Fruit fly (Drosophila melanogaster) whole organism, adult: ENCODE results near the gene CG18231.

Source experiments
- CG12768 ChIP-seq: fragments of 200-800 bp; sonication (Bioruptor generic); optimal IDR thresholded peaks from 2 replicates; lab custom pipeline; 2017; ENCODE audit warnings: missing biosample characterization, missing genetic modification characterization, mild to moderate bottlenecking, moderate library complexity, missing genetic modification reagents
- CG14711 ChIP-seq: fragments of 200-800 bp; sonication (Bioruptor generic); optimal IDR thresholded peaks from 2 replicates; lab custom pipeline; 2018; ENCODE audit warnings: missing biosample characterization, mild to moderate bottlenecking, missing genetic modification characterization, moderate library complexity
- CG1620 ChIP-seq: fragments of 200-800 bp; sonication (Bioruptor generic); optimal IDR thresholded peaks from 2 replicates; lab custom pipeline; 2016; ENCODE audit warnings: missing biosample characterization, missing genetic modification characterization
- CG33017 ChIP-seq: fragments of 200-800 bp; sonication (Bioruptor generic); optimal IDR thresholded peaks from 2 replicates; lab custom pipeline; 2018; ENCODE audit warnings: missing biosample characterization, mild to moderate bottlenecking, missing genetic modification characterization, moderate library complexity
- CG5204 ChIP-seq: fragments of 200-800 bp; sonication (Bioruptor generic); optimal IDR thresholded peaks from 2 replicates; lab custom pipeline; 2016; ENCODE audit warnings: missing biosample characterization, missing genetic modification characterization
- CG7045 ChIP-seq: fragments of 200-800 bp; sonication (Bioruptor generic); optimal IDR thresholded peaks from 2 replicates; lab custom pipeline; 2017; ENCODE audit warnings: missing biosample characterization, mild to moderate bottlenecking, missing genetic modification characterization
- Clk ChIP-seq: fragments of 200-800 bp; sonication (Bioruptor generic); optimal IDR thresholded peaks from 2 replicates; lab custom pipeline; 2017; ENCODE audit warnings: missing biosample characterization, missing genetic modification characterization
- Crg-1 ChIP-seq: fragments of 200-800 bp; sonication (Bioruptor generic); optimal IDR thresholded peaks from 2 replicates; lab custom pipeline; 2016; ENCODE audit warnings: missing biosample characterization, missing genetic modification characterization
- Mnt ChIP-seq: fragments of 200-800 bp; sonication (Bioruptor generic); optimal IDR thresholded peaks from 2 replicates; lab custom pipeline; 2016; ENCODE audit warnings: missing biosample characterization, mild to moderate bottlenecking, missing genetic modification characterization
- bab1 ChIP-seq: fragments of 200-800 bp; sonication (Bioruptor generic); optimal IDR thresholded peaks from 3 replicates; lab custom pipeline; 2019; ENCODE audit warnings: missing biosample characterization, mild to moderate bottlenecking, missing genetic modification characterization, moderate library complexity
- pad ChIP-seq: fragments of 200-800 bp; sonication (Bioruptor generic); optimal IDR thresholded peaks from 3 replicates; lab custom pipeline; 2017; ENCODE audit warnings: missing biosample characterization, missing genetic modification characterization, mild to moderate bottlenecking, moderate library complexity, missing genetic modification reagents

dm6 chr3L:18617893-18618577, 10.8 kb downstream of the CG18231 start, which contains the start of the genes CG13380 and CG4174:
- TF ChIP-seq pad (GFP tag; lab: Kevin White, UChicago) (peak; percentile 11), CG1620 (GFP tag; lab: Kevin White, UChicago) (no peak), CG12768 (GFP tag; lab: Kevin White, UChicago) (no peak), Mnt (GFP tag; lab: Kevin White, UChicago) (no peak), CG33017 (tag; lab: Kevin White, UChicago) (no peak), CG14711 (tag; lab: Kevin White, UChicago) (no peak), Clk (GFP tag; lab: Kevin White, UChicago) (no peak), CG7045 (GFP tag; lab: Kevin White, UChicago) (no peak), bab1 (GFP tag; lab: Kevin White, UChicago) (peak; percentile 47), Crg-1 (GFP tag; lab: Kevin White, UChicago) (no peak), CG5204 (GFP tag; lab: Kevin White, UChicago) (no peak)
